Worm (Caenorhabditis elegans): ENCODE data around the gene C05C8.5.

C05C8.5 gene

ce11 chrV:7196498-7196966 is 38.1 kb downstream of the C05C8.5 start, which contains the start of gene F09G2.2 (continued):
- TF ChIP-seq nhr-102 (tag; optimal IDR thresholded peaks at IDR 0.05) (peak; percentile 80), snpc-1.2 (GFP tag; IDR thresholded peaks at IDR 0.05) (peak; percentile 53; the same call in 1 of the 2 replicates), snpc-4 (tag; optimal IDR thresholded peaks at IDR 0.05) (peak; percentile 24), ztf-7 (tag; optimal IDR thresholded peaks at IDR 0.05) (peak; percentile 41), nhr-41 (GFP tag; IDR thresholded peaks at IDR 0.05) (no peak), lin-39 (tag; optimal IDR thresholded peaks at IDR 0.05) (no peak), daf-12 (tag; optimal IDR thresholded peaks at IDR 0.05) (no peak), daf-8 (GFP tag; IDR thresholded peaks at IDR 0.05) (no peak), unc-62 (GFP tag; optimal IDR thresholded peaks at IDR 0.05 in 1 of 2) (peak in 1 of 2 experiments; percentile 98), unc-62 (tag; optimal IDR thresholded peaks at IDR 0.05) (no peak), skn-1 (tag; optimal IDR thresholded peaks at IDR 0.05) (no peak), mxl-3 (GFP tag; optimal IDR thresholded peaks at IDR 0.05) (peak; percentile 43), egl-27 (tag; optimal IDR thresholded peaks at IDR 0.05) (no peak), fkh-10 (GFP tag; optimal IDR thresholded peaks at IDR 0.05) (peak; percentile 70), spr-3 (GFP tag; optimal IDR thresholded peaks at IDR 0.05) (peak; percentile 46), ceh-62 (tag; optimal IDR thresholded peaks at IDR 0.05) (no peak), aha-1 (tag) (peak; percentile 99), zfp-2 (tag; optimal IDR thresholded peaks at IDR 0.05) (peak; percentile 98), ZK546.5 (tag; optimal IDR thresholded peaks at IDR 0.05) (no peak), pqm-1 (tag; optimal IDR thresholded peaks at IDR 0.05) (no peak), duxl-1 (tag; optimal IDR thresholded peaks at IDR 0.05; ENCODE audit: poor library complexity) (peak; percentile 77), nhr-237 (tag; optimal IDR thresholded peaks at IDR 0.05) (no peak), Y48G9A.11 (GFP tag; IDR thresholded peaks at IDR 0.05) (peak; percentile 63), lin-38 (GFP tag; IDR thresholded peaks at IDR 0.05) (peak; percentile 87), ZK337.2 (GFP tag; IDR thresholded peaks at IDR 0.05) (no peak), T26A8.4 (GFP tag; IDR thresholded peaks at IDR 0.05) (peak; percentile 91), daf-16 (GFP tag; optimal IDR thresholded peaks at IDR 0.05) (peak; percentile 52 to 69), daf-16 (tag; optimal IDR thresholded peaks at IDR 0.05) (peak; percentile 83), sdz-12 (GFP tag; optimal IDR thresholded peaks at IDR 0.05) (no peak), mep-1 (tag; optimal IDR thresholded peaks at IDR 0.05) (peak; percentile 90), mdl-1 (tag; optimal IDR thresholded peaks at IDR 0.05) (peak in 1 of 2 experiments; percentile 65), dpl-1 (GFP tag; optimal IDR thresholded peaks at IDR 0.05) (peak; percentile 94), nhr-111 (GFP tag; optimal IDR thresholded peaks at IDR 0.05) (no peak), mdt-29 (GFP tag; IDR thresholded peaks at IDR 0.05) (0 out of 2 replicates have a peak, but pooled peaks have one; percentile 30), ces-1 (GFP tag; optimal IDR thresholded peaks at IDR 0.05) (no peak), set-16 (GFP tag; IDR thresholded peaks at IDR 0.05) (peak; percentile 61), mxl-2 (GFP tag; conservative IDR thresholded peaks at IDR 0.05) (0 out of 2 replicates have a peak, but pooled peaks have one; percentile 36), madf-9 (GFP tag; conservative IDR thresholded peaks at IDR 0.05) (peak; percentile 73), lin-1 (GFP tag; IDR thresholded peaks at IDR 0.05) (peak; percentile 65), lim-7 (GFP tag; IDR thresholded peaks at IDR 0.05) (no peak), F37D6.2 (tag; optimal IDR thresholded peaks at IDR 0.05) (peak; percentile 31), T20F7.1 (GFP tag; optimal IDR thresholded peaks at IDR 0.05) (no peak), rbr-2 (tag; optimal IDR thresholded peaks at IDR 0.05) (peak; percentile 90), lin-13 (GFP tag; optimal IDR thresholded peaks at IDR 0.05) (peak; percentile 90), nhr-6 (tag; optimal IDR thresholded peaks at IDR 0.05) (peak; percentile 83), pha-4 (GFP tag; IDR thresholded peaks at IDR 0.05) (peak; percentile 78; the same call in 1 of the 2 replicates), pha-4 (tag; optimal IDR thresholded peaks at IDR 0.05) (no peak), ceh-82 (tag; optimal IDR thresholded peaks at IDR 0.05) (no peak), tag-97 (GFP tag; IDR thresholded peaks at IDR 0.05) (no peak), arid-1 (GFP tag; conservative IDR thresholded peaks at IDR 0.05) (peak; percentile 68), nhr-42 (GFP tag; IDR thresholded peaks at IDR 0.05) (peak; percentile 72; the same call in 1 of the 2 replicates), ceh-20 (GFP tag; IDR thresholded peaks at IDR 0.05) (peak; percentile 88), F44E2.7 (GFP tag; IDR thresholded peaks at IDR 0.05) (no peak)
